Fruit fly (Drosophila melanogaster) whole organism, embryonic: Measurements from ENCODE around the gene Tmtc4.

ENCODE experiments used
- ATbp ChIP-seq: fragments of 200-800 bp; sonication (Bioruptor generic); optimal IDR thresholded peaks from 2 replicates; lab custom pipeline; 2017; ENCODE audit warnings: missing biosample characterization, mild to moderate bottlenecking, missing genetic modification characterization, missing genetic modification reagents
- Antp ChIP-seq: fragments of 200-800 bp; sonication (Bioruptor generic); optimal IDR thresholded peaks from 3 replicates; lab custom pipeline; 2016; ENCODE audit warnings: missing biosample characterization, missing genetic modification characterization
- Atf-2 ChIP-seq: fragments of 200-800 bp; sonication (Bioruptor generic); optimal IDR thresholded peaks from 2 replicates; lab custom pipeline; 2016; ENCODE audit warnings: missing biosample characterization, missing genetic modification characterization
- Atf3 ChIP-seq: fragments of 200-800 bp; sonication (Bioruptor generic); optimal IDR thresholded peaks from 3 replicates; lab custom pipeline; 2016; ENCODE audit warnings: missing biosample characterization, missing genetic modification characterization
- CG10274 ChIP-seq: fragments of 200-800 bp; sonication (Bioruptor generic); optimal IDR thresholded peaks from 3 replicates; lab custom pipeline; 2017; ENCODE audit warnings: missing biosample characterization, mild to moderate bottlenecking, missing genetic modification characterization
- CG10321 ChIP-seq: fragments of 200-800 bp; sonication (Bioruptor generic); IDR thresholded peaks from 2 replicates; pipeline ENCODE4 v1.3.6; 2022; ENCODE audit warnings: missing biosample characterization, missing genetic modification characterization
- CG11247 ChIP-seq: fragments of 200-800 bp; sonication (Bioruptor generic); IDR thresholded peaks from 2 replicates; pipeline ENCODE4 v1.3.6; 2022; ENCODE audit warnings: missing biosample characterization, missing genetic modification characterization
- CG12769 ChIP-seq: fragments of 200-800 bp; sonication (Bioruptor generic); optimal IDR thresholded peaks from 2 replicates; lab custom pipeline; 2019; ENCODE audit warnings: missing biosample characterization, mild to moderate bottlenecking, missing genetic modification characterization, moderate library complexity
- CG13287 ChIP-seq: fragments of 200-800 bp; sonication (Bioruptor generic); IDR thresholded peaks from 2 replicates; pipeline ENCODE4 v1.3.6; 2022; ENCODE audit warnings: missing biosample characterization, missing genetic modification characterization; ENCODE audit not compliant: partially characterized antibody
- CG13296 ChIP-seq: fragments of 200-800 bp; sonication (Bioruptor generic); optimal IDR thresholded peaks from 3 replicates; lab custom pipeline; 2018; ENCODE audit warnings: missing biosample characterization, mild to moderate bottlenecking, missing genetic modification characterization
- CG13424 ChIP-seq: fragments of 200-800 bp; sonication (Bioruptor generic); optimal IDR thresholded peaks from 2 replicates; lab custom pipeline; 2019; ENCODE audit warnings: missing biosample characterization, mild to moderate bottlenecking, missing genetic modification characterization, moderate library complexity
- CG14441 ChIP-seq: fragments of 200-800 bp; sonication (Bioruptor generic); IDR thresholded peaks from 2 replicates; pipeline ENCODE4 v1.3.6; 2022; ENCODE audit warnings: missing biosample characterization, missing genetic modification characterization
- CG15073 ChIP-seq: fragments of 200-800 bp; sonication (Bioruptor generic); optimal IDR thresholded peaks from 2 replicates; lab custom pipeline; 2016; ENCODE audit warnings: missing biosample characterization, missing genetic modification characterization
- CG1832 ChIP-seq: fragments of 200-800 bp; sonication (Bioruptor generic); optimal IDR thresholded peaks from 2 replicates; lab custom pipeline; 2017; ENCODE audit warnings: missing biosample characterization, mild to moderate bottlenecking, missing genetic modification characterization, inconsistent platforms
- CG18599 ChIP-seq: fragments of 200-800 bp; sonication (Bioruptor generic); optimal IDR thresholded peaks from 3 replicates; lab custom pipeline; 2017; ENCODE audit warnings: missing biosample characterization, missing genetic modification characterization, mild to moderate bottlenecking, moderate library complexity, missing genetic modification reagents
- CG2120 ChIP-seq: fragments of 200-800 bp; sonication (Bioruptor generic); optimal IDR thresholded peaks from 3 replicates; lab custom pipeline; 2016; ENCODE audit warnings: missing biosample characterization, missing genetic modification characterization
- CG2199 ChIP-seq: fragments of 200-800 bp; sonication (Bioruptor generic); IDR thresholded peaks from 3 replicates; pipeline ENCODE4 v1.3.6; 2022; ENCODE audit warnings: missing biosample characterization, missing genetic modification characterization
- CG2202 ChIP-seq: fragments of 200-800 bp; sonication (Bioruptor generic); optimal IDR thresholded peaks from 2 replicates; lab custom pipeline; 2018; ENCODE audit warnings: missing biosample characterization, mild to moderate bottlenecking, missing genetic modification characterization
- CG32772 ChIP-seq: fragments of 200-800 bp; sonication (Bioruptor generic); IDR thresholded peaks from 2 replicates; pipeline ENCODE4 v1.3.6; 2022; ENCODE audit warnings: missing biosample characterization, missing genetic modification characterization
- CG33213 ChIP-seq: fragments of 200-800 bp; sonication (Bioruptor generic); optimal IDR thresholded peaks from 3 replicates; lab custom pipeline; 2016; ENCODE audit warnings: missing biosample characterization, missing genetic modification characterization
- CG6254 ChIP-seq: fragments of 200-800 bp; sonication (Bioruptor generic); optimal IDR thresholded peaks from 3 replicates; lab custom pipeline; 2017; ENCODE audit warnings: mild to moderate bottlenecking, missing biosample characterization, missing genetic modification reagents, missing genetic modification characterization
- CG7271 ChIP-seq: fragments of 200-800 bp; sonication (Bioruptor generic); optimal IDR thresholded peaks from 2 replicates; lab custom pipeline; 2018; ENCODE audit warnings: missing biosample characterization, mild to moderate bottlenecking, missing genetic modification characterization, moderate library complexity
- CG7745 ChIP-seq: fragments of 200-800 bp; sonication (Bioruptor generic); optimal IDR thresholded peaks from 2 replicates; lab custom pipeline; 2018; ENCODE audit warnings: missing biosample characterization, mild to moderate bottlenecking, missing genetic modification characterization, moderate library complexity
- CG8478 ChIP-seq: fragments of >200 bp; optimal IDR thresholded peaks from 2 replicates; lab custom pipeline; 2018
- CG9876 ChIP-seq: fragments of 200-800 bp; sonication (Bioruptor generic); optimal IDR thresholded peaks from 2 replicates; lab custom pipeline; 2016; ENCODE audit warnings: missing biosample characterization, missing genetic modification characterization
- D ChIP-seq, 2 experiments: fragments of 200-800 bp in 1 of 2; fragments of >200 bp in 1 of 2; sonication (Bioruptor generic) in 1 of 2; optimal IDR thresholded peaks; 2 replicates in 1 of 2; 3 replicates in 1 of 2; lab custom pipeline; 2017; ENCODE audit warnings: mild to moderate bottlenecking in 1 of 2, missing biosample characterization in 1 of 2, missing genetic modification characterization in 1 of 2, missing genetic modification reagents in 1 of 2
- Dad ChIP-seq: fragments of 200-800 bp; sonication (Bioruptor generic); optimal IDR thresholded peaks from 3 replicates; lab custom pipeline; 2016; ENCODE audit warnings: missing biosample characterization, missing genetic modification characterization
- Drgx ChIP-seq: fragments of 200-800 bp; sonication (Bioruptor generic); IDR thresholded peaks from 2 replicates; pipeline ENCODE4 v1.3.6; 2022; ENCODE audit warnings: missing biosample characterization, missing genetic modification characterization
- Eip74EF ChIP-seq, 2 experiments: fragments of 200-800 bp in 1 of 2; fragments of >200 bp in 1 of 2; sonication (Bioruptor generic) in 1 of 2; optimal IDR thresholded peaks; 2 replicates each; lab custom pipeline; 2017 to 2019; ENCODE audit warnings: missing biosample characterization in 2 of 2, missing genetic modification characterization in 2 of 2, mild to moderate bottlenecking in 1 of 2, moderate library complexity in 1 of 2
- Ets65A ChIP-seq: fragments of 200-800 bp; sonication (Bioruptor generic); peaks from one replicate; lab custom pipeline; 2016; ENCODE audit warnings: missing biosample characterization, missing genetic modification characterization
- Mrtf ChIP-seq: fragments of 200-800 bp; sonication (Bioruptor generic); IDR thresholded peaks from 3 replicates; pipeline ENCODE4 v1.3.6; 2022; ENCODE audit warnings: missing biosample characterization, missing genetic modification characterization
- Opbp ChIP-seq: fragments of 200-800 bp; sonication (Bioruptor generic); IDR thresholded peaks from 3 replicates; pipeline ENCODE4 v1.3.6; 2022; ENCODE audit warnings: missing biosample characterization, missing genetic modification characterization; ENCODE audit not compliant: partially characterized antibody
- Pdp1 ChIP-seq, 2 experiments: fragments of 200-800 bp; sonication (Bioruptor generic); optimal IDR thresholded peaks; 3 replicates each; lab custom pipeline; 2016; ENCODE audit warnings: missing biosample characterization in 2 of 2, missing genetic modification characterization in 2 of 2, mild to moderate bottlenecking in 1 of 2, moderate library complexity in 1 of 2
- Vsx1 ChIP-seq: fragments of 200-800 bp; sonication (Bioruptor generic); optimal IDR thresholded peaks from 2 replicates; lab custom pipeline; 2017; ENCODE audit warnings: missing biosample characterization, mild to moderate bottlenecking, missing genetic modification characterization, missing genetic modification reagents
- ash1 ChIP-seq: fragments of 200-800 bp; sonication (Bioruptor generic); optimal IDR thresholded peaks from 2 replicates; lab custom pipeline; 2018; ENCODE audit warnings: missing biosample characterization, mild to moderate bottlenecking, missing genetic modification characterization
- caup ChIP-seq: fragments of 200-800 bp; sonication (Bioruptor generic); optimal IDR thresholded peaks from 3 replicates; lab custom pipeline; 2017; ENCODE audit warnings: missing biosample characterization, mild to moderate bottlenecking, missing genetic modification characterization, moderate library complexity; ENCODE audit not compliant: severe bottlenecking
- cg ChIP-seq: fragments of 200-800 bp; sonication (Bioruptor generic); optimal IDR thresholded peaks from 3 replicates; lab custom pipeline; 2019; ENCODE audit warnings: missing biosample characterization, mild to moderate bottlenecking, missing genetic modification characterization, moderate library complexity
- chinmo ChIP-seq: fragments of 200-800 bp; sonication (Bioruptor generic); IDR thresholded peaks from 4 replicates; pipeline ENCODE4 v1.3.6; 2022; ENCODE audit warnings: missing biosample characterization, missing genetic modification characterization; ENCODE audit not compliant: partially characterized antibody
- disco-r ChIP-seq: fragments of 200-800 bp; sonication (Bioruptor generic); optimal IDR thresholded peaks from 2 replicates; lab custom pipeline; 2016; ENCODE audit warnings: missing biosample characterization, missing genetic modification characterization
- exex ChIP-seq: fragments of 200-800 bp; sonication (Bioruptor generic); optimal IDR thresholded peaks from 4 replicates; lab custom pipeline; 2018; ENCODE audit warnings: missing biosample characterization, mild to moderate bottlenecking, missing genetic modification characterization, moderate library complexity
- grn ChIP-seq: fragments of 200-800 bp; sonication (Bioruptor generic); optimal IDR thresholded peaks from 3 replicates; lab custom pipeline; 2017; ENCODE audit warnings: missing biosample characterization, missing genetic modification characterization
- inv ChIP-seq: fragments of 200-800 bp; sonication (Bioruptor generic); IDR thresholded peaks from 2 replicates; pipeline ENCODE4 v1.3.6; 2022; ENCODE audit warnings: missing biosample characterization, missing genetic modification characterization; ENCODE audit not compliant: partially characterized antibody
- ken ChIP-seq: fragments of 200-800 bp; sonication (Bioruptor generic); IDR thresholded peaks from 3 replicates; pipeline ENCODE4 v1.3.6; 2022; ENCODE audit warnings: missing biosample characterization, missing genetic modification characterization
- lov ChIP-seq, 2 experiments: fragments of 200-800 bp in 1 of 2; fragments of >200 bp in 1 of 2; sonication (Bioruptor generic) in 1 of 2; IDR thresholded peaks in 1 of 2; optimal IDR thresholded peaks in 1 of 2; 2 replicates in 1 of 2; 3 replicates in 1 of 2; pipeline versions ENCODE4 v1.3.6 to Lab custom; 2017 to 2022; ENCODE audit warnings: missing biosample characterization in 1 of 2, missing genetic modification characterization in 1 of 2
- org-1 ChIP-seq: fragments of 200-800 bp; sonication (Bioruptor generic); optimal IDR thresholded peaks from 2 replicates; lab custom pipeline; 2017; ENCODE audit warnings: missing biosample characterization, missing genetic modification characterization
- pzg ChIP-seq: fragments of 200-800 bp; sonication (Bioruptor generic); optimal IDR thresholded peaks from 3 replicates; lab custom pipeline; 2018; ENCODE audit warnings: missing biosample characterization, mild to moderate bottlenecking, missing genetic modification characterization, moderate library complexity
- ranshi ChIP-seq: fragments of 200-800 bp; sonication (Bioruptor generic); IDR thresholded peaks from 2 replicates; pipeline ENCODE4 v1.3.6; 2022; ENCODE audit warnings: missing biosample characterization, missing genetic modification characterization
- slbo ChIP-seq: fragments of 200-800 bp; sonication (Bioruptor generic); IDR thresholded peaks from 2 replicates; pipeline ENCODE4 v1.3.6; 2022; ENCODE audit warnings: missing biosample characterization, missing genetic modification characterization
- trem ChIP-seq: fragments of 200-800 bp; optimal IDR thresholded peaks from 3 replicates; lab custom pipeline; 2019; ENCODE audit warnings: missing biosample characterization, mild to moderate bottlenecking, missing genetic modification characterization, moderate library complexity
- yki ChIP-seq: fragments of >200 bp; optimal IDR thresholded peaks from 3 replicates; lab custom pipeline; 2018

Tmtc4 gene

DNA sequence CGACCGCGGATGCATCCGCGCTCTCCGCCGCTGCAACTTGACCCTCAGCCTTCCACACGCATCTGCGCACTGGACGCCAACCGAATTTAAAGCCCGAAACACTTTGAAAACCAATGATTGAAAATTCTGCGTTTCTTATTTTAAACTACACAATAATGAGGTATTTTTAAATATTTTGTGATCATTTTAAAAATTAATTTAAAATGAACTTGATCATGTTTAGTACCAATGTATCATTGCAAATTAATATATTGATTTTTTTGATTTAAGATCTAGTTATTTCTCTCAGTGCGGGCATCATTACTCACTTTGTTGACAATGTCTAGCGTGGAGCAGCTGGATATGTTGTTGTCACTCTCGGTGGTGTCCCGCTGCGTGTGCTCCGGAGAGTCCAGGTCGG is 15.8 kb downstream of the Tmtc4 start (continued):
- TF ChIP-seq CG9876 (GFP tag; lab: Kevin White, UChicago) (no peak), Mrtf (GFP tag; lab: Robert Waterston, UW) (no peak), grn (GFP tag; lab: Kevin White, UChicago) (no peak), inv (no peak), CG13296 (peak; percentile 20), CG14441 (GFP tag; lab: Robert Waterston, UW) (peak; percentile 51), Opbp (GFP tag; lab: Robert Waterston, UW) (no peak), CG33213 (GFP tag; lab: Kevin White, UChicago) (no peak), Vsx1 (GFP tag; lab: Kevin White, UChicago) (no peak), CG8478 (lab: Kevin White, UChicago) (no peak), caup (GFP tag; lab: Kevin White, UChicago) (no peak), CG1832 (no peak), pzg (GFP tag; lab: Kevin White, UChicago) (no peak), yki (lab: Kevin White, UChicago) (no peak), CG15073 (GFP tag; lab: Kevin White, UChicago) (no peak), ash1 (GFP tag; lab: Kevin White, UChicago) (no peak), Antp (no peak), CG12769 (tag; lab: Kevin White, UChicago) (no peak), CG2199 (GFP tag; lab: Robert Waterston, UW) (no peak), chinmo (GFP tag; lab: Robert Waterston, UW) (no peak), ranshi (peak; percentile 41; the same call in 1 of the 2 replicates), ATbp (GFP tag; lab: Kevin White, UChicago) (no peak), Dad (GFP tag; lab: Kevin White, UChicago) (no peak), Pdp1 (GFP tag; optimal IDR thresholded peaks at IDR 0.05; lab: Kevin White, UChicago) (no peak), D (optimal IDR thresholded peaks at IDR 0.05; lab: Kevin White, UChicago) (no peak), D (GFP tag; optimal IDR thresholded peaks at IDR 0.05; lab: Kevin White, UChicago) (no peak), Ets65A (GFP tag; lab: Kevin White, UChicago) (peak; percentile 68), ken (GFP tag; lab: Robert Waterston, UW) (no peak; the same call in 2 of the 3 replicates), Eip74EF (GFP tag; optimal IDR thresholded peaks at IDR 0.05; lab: Kevin White, UChicago) (no peak), CG2202 (tag; lab: Kevin White, UChicago) (no peak), Atf3 (GFP tag; lab: Kevin White, UChicago) (no peak), CG13424 (tag; lab: Kevin White, UChicago) (peak; percentile 40), CG18599 (GFP tag; lab: Kevin White, UChicago) (no peak), CG7745 (tag; lab: Kevin White, UChicago) (no peak), CG11247 (GFP tag; lab: Robert Waterston, UW) (no peak), Atf-2 (GFP tag; lab: Kevin White, UChicago) (no peak), CG13287 (GFP tag; lab: Robert Waterston, UW) (no peak), cg (no peak), CG32772 (GFP tag; lab: Robert Waterston, UW) (peak; percentile 42; the same call in 1 of the 2 replicates), org-1 (GFP tag; lab: Kevin White, UChicago) (no peak), CG10321 (0 out of 2 replicates have a peak, but pooled peaks have one; percentile 8), trem (tag; lab: Kevin White, UChicago) (no peak), CG2120 (GFP tag; lab: Kevin White, UChicago) (peak; percentile 35), lov (optimal IDR thresholded peaks at IDR 0.05; lab: Kevin White, UChicago) (no peak), lov (GFP tag; IDR thresholded peaks at IDR 0.05; lab: Robert Waterston, UW) (no peak), CG6254 (GFP tag; lab: Kevin White, UChicago) (no peak), Drgx (GFP tag; lab: Robert Waterston, UW) (peak; percentile 64), CG10274 (GFP tag; lab: Kevin White, UChicago) (no peak), slbo (peak; percentile 66), exex (no peak), CG7271 (no peak), disco-r (GFP tag; lab: Kevin White, UChicago) (no peak)
